Fruit fly (Drosophila melanogaster) whole organism, prepupa: Measurements from ENCODE around the gene CG34462.

ENCODE experiments used
- CG10631 ChIP-seq: fragments of 200-800 bp; sonication (Bioruptor generic); optimal IDR thresholded peaks from 2 replicates; lab custom pipeline; 2016; ENCODE audit warnings: missing biosample characterization, missing genetic modification characterization
- CG10669 ChIP-seq: fragments of 200-800 bp; sonication (Bioruptor generic); optimal IDR thresholded peaks from 3 replicates; lab custom pipeline; 2018; ENCODE audit warnings: missing biosample characterization, mild to moderate bottlenecking, missing genetic modification characterization, moderate library complexity
- CG11762 ChIP-seq: fragments of 200-800 bp; sonication (Bioruptor generic); optimal IDR thresholded peaks from 3 replicates; lab custom pipeline; 2016; ENCODE audit warnings: missing biosample characterization, missing genetic modification characterization; ENCODE audit not compliant: insufficient read depth
- CG11902 ChIP-seq: fragments of 200-800 bp; sonication (Bioruptor generic); optimal IDR thresholded peaks from 3 replicates; lab custom pipeline; 2016; ENCODE audit warnings: missing biosample characterization, missing genetic modification characterization
- CG1621 ChIP-seq: fragments of 200-800 bp; sonication (Bioruptor generic); optimal IDR thresholded peaks from 3 replicates; lab custom pipeline; 2018; ENCODE audit warnings: missing biosample characterization, mild to moderate bottlenecking, missing genetic modification characterization
- CG3032 ChIP-seq: fragments of 200-800 bp; optimal IDR thresholded peaks from 2 replicates; lab custom pipeline; 2019; ENCODE audit warnings: missing biosample characterization, mild to moderate bottlenecking, missing genetic modification characterization, moderate library complexity
- CG31627 ChIP-seq: fragments of 200-800 bp; sonication (Bioruptor generic); optimal IDR thresholded peaks from 3 replicates; lab custom pipeline; 2016; ENCODE audit warnings: missing biosample characterization, missing genetic modification characterization
- CG34406 ChIP-seq: fragments of 200-800 bp; sonication (Bioruptor generic); optimal IDR thresholded peaks from 3 replicates; lab custom pipeline; 2016; ENCODE audit warnings: missing biosample characterization, missing genetic modification characterization
- CG3919 ChIP-seq: fragments of 200-800 bp; sonication (Bioruptor generic); optimal IDR thresholded peaks from 3 replicates; lab custom pipeline; 2016; ENCODE audit warnings: missing biosample characterization, missing genetic modification characterization
- CG6792 ChIP-seq: fragments of 200-800 bp; sonication (Bioruptor generic); optimal IDR thresholded peaks from 3 replicates; lab custom pipeline; 2016; ENCODE audit warnings: missing biosample characterization, missing genetic modification characterization
- CG6808 ChIP-seq: fragments of 200-800 bp; sonication (Bioruptor generic); optimal IDR thresholded peaks from 3 replicates; lab custom pipeline; 2017; ENCODE audit warnings: missing biosample characterization, missing genetic modification characterization, mild to moderate bottlenecking, moderate library complexity, missing genetic modification reagents
- CG6854 ChIP-seq: fragments of 200-800 bp; sonication (Bioruptor generic); optimal IDR thresholded peaks from 2 replicates; lab custom pipeline; 2017; ENCODE audit warnings: missing biosample characterization, mild to moderate bottlenecking, missing genetic modification characterization
- CG7368 ChIP-seq: fragments of 200-800 bp; sonication (Bioruptor generic); optimal IDR thresholded peaks from 3 replicates; lab custom pipeline; 2016; ENCODE audit warnings: missing biosample characterization, missing genetic modification characterization
- CG8119 ChIP-seq: fragments of 200-800 bp; sonication (Bioruptor generic); IDR thresholded peaks from 3 replicates; pipeline ENCODE4 v1.3.6; 2022; ENCODE audit warnings: missing biosample characterization, missing genetic modification characterization
- CG8319 ChIP-seq: fragments of 200-800 bp; sonication (Bioruptor generic); optimal IDR thresholded peaks from 3 replicates; lab custom pipeline; 2016; ENCODE audit warnings: missing biosample characterization, missing genetic modification characterization
- CG8632 ChIP-seq: fragments of 200-800 bp; sonication (Bioruptor generic); optimal IDR thresholded peaks from 3 replicates; lab custom pipeline; 2016; ENCODE audit warnings: missing biosample characterization, missing genetic modification characterization
- CG9139 ChIP-seq: fragments of 200-800 bp; sonication (Bioruptor generic); optimal IDR thresholded peaks from 3 replicates; lab custom pipeline; 2017; ENCODE audit warnings: missing biosample characterization, mild to moderate bottlenecking, missing genetic modification characterization
- Eip75B ChIP-seq: fragments of 200-800 bp; sonication (Bioruptor generic); optimal IDR thresholded peaks from 3 replicates; lab custom pipeline; 2016; ENCODE audit warnings: missing biosample characterization, missing genetic modification characterization
- Eip78C ChIP-seq: fragments of 200-800 bp; sonication (Bioruptor generic); peaks from one replicate; lab custom pipeline; 2016; ENCODE audit warnings: missing biosample characterization, missing genetic modification characterization
- Eip93F ChIP-seq: fragments of 200-800 bp; sonication (Bioruptor generic); optimal IDR thresholded peaks from 2 replicates; lab custom pipeline; 2016; ENCODE audit warnings: missing biosample characterization, mild to moderate bottlenecking, missing genetic modification characterization
- Ets96B ChIP-seq: fragments of 200-800 bp; optimal IDR thresholded peaks from 2 replicates; lab custom pipeline; 2019; ENCODE audit warnings: missing biosample characterization, mild to moderate bottlenecking, missing genetic modification characterization, moderate library complexity
- Hr39 ChIP-seq: fragments of 200-800 bp; sonication (Bioruptor generic); optimal IDR thresholded peaks from 2 replicates; lab custom pipeline; 2016; ENCODE audit warnings: missing biosample characterization, missing genetic modification characterization
- Hr4 ChIP-seq: fragments of 200-800 bp; sonication (Bioruptor generic); optimal IDR thresholded peaks from 3 replicates; lab custom pipeline; 2016; ENCODE audit warnings: missing biosample characterization, missing genetic modification characterization
- Lpt ChIP-seq: fragments of 200-800 bp; sonication (Bioruptor generic); optimal IDR thresholded peaks from 3 replicates; lab custom pipeline; 2016; ENCODE audit warnings: missing biosample characterization, missing genetic modification characterization
- OdsH ChIP-seq: fragments of 200-800 bp; sonication (Bioruptor generic); optimal IDR thresholded peaks from 3 replicates; lab custom pipeline; 2016; ENCODE audit warnings: missing biosample characterization, missing genetic modification characterization
- Sox102F ChIP-seq: fragments of 200-800 bp; sonication (Bioruptor generic); optimal IDR thresholded peaks from 2 replicates; lab custom pipeline; 2016; ENCODE audit warnings: missing biosample characterization, mild to moderate bottlenecking, missing genetic modification characterization
- Sox14 ChIP-seq: fragments of 200-800 bp; sonication (Bioruptor generic); optimal IDR thresholded peaks from 3 replicates; lab custom pipeline; 2016; ENCODE audit warnings: missing biosample characterization, missing genetic modification characterization
- Sox15 ChIP-seq: fragments of 200-800 bp; sonication (Bioruptor generic); optimal IDR thresholded peaks from 3 replicates; lab custom pipeline; 2016; ENCODE audit warnings: missing biosample characterization, missing genetic modification characterization
- achi ChIP-seq: fragments of 200-800 bp; sonication (Bioruptor generic); optimal IDR thresholded peaks from 3 replicates; lab custom pipeline; 2016; ENCODE audit warnings: missing biosample characterization, missing genetic modification characterization
- cyc ChIP-seq: fragments of 200-800 bp; sonication (Bioruptor generic); optimal IDR thresholded peaks from 3 replicates; lab custom pipeline; 2016; ENCODE audit warnings: missing biosample characterization, missing genetic modification characterization
- dac ChIP-seq: fragments of 200-800 bp; sonication (Bioruptor generic); optimal IDR thresholded peaks from 2 replicates; lab custom pipeline; 2017; ENCODE audit warnings: missing biosample characterization, mild to moderate bottlenecking, missing genetic modification characterization
- dsx ChIP-seq: fragments of 200-800 bp; optimal IDR thresholded peaks from 3 replicates; lab custom pipeline; 2019; ENCODE audit warnings: missing biosample characterization, mild to moderate bottlenecking, missing genetic modification characterization, moderate library complexity; ENCODE audit not compliant: poor library complexity, severe bottlenecking
- eg ChIP-seq: fragments of 200-800 bp; sonication (Bioruptor generic); IDR thresholded peaks from 3 replicates; pipeline ENCODE4 v1.3.6; 2022; ENCODE audit warnings: missing biosample characterization, missing genetic modification characterization
- esn ChIP-seq: fragments of 200-800 bp; sonication (Bioruptor generic); optimal IDR thresholded peaks from 2 replicates; lab custom pipeline; 2016; ENCODE audit warnings: missing biosample characterization, mild to moderate bottlenecking, missing genetic modification characterization, moderate library complexity
- fd59A ChIP-seq: fragments of 200-800 bp; sonication (Bioruptor generic); optimal IDR thresholded peaks from 2 replicates; lab custom pipeline; 2017; ENCODE audit warnings: missing biosample characterization, mild to moderate bottlenecking, missing genetic modification characterization, missing genetic modification reagents
- fd85E ChIP-seq: fragments of 200-800 bp; sonication (Bioruptor generic); optimal IDR thresholded peaks from 3 replicates; lab custom pipeline; 2016; ENCODE audit warnings: missing biosample characterization, missing genetic modification characterization
- fkh ChIP-seq: fragments of 200-800 bp; sonication (Bioruptor generic); optimal IDR thresholded peaks from 3 replicates; lab custom pipeline; 2017; ENCODE audit warnings: missing biosample characterization, mild to moderate bottlenecking, missing genetic modification characterization, moderate library complexity
- lz ChIP-seq: fragments of 200-800 bp; sonication (Bioruptor generic); optimal IDR thresholded peaks from 3 replicates; lab custom pipeline; 2016; ENCODE audit warnings: missing biosample characterization, missing genetic modification characterization
- pdm3 ChIP-seq: fragments of 200-800 bp; sonication (Bioruptor generic); optimal IDR thresholded peaks from 3 replicates; lab custom pipeline; 2016; ENCODE audit warnings: missing biosample characterization, missing genetic modification characterization
- salr ChIP-seq, 2 experiments: fragments of 200-800 bp; sonication (Bioruptor generic); optimal IDR thresholded peaks; 3 replicates each; lab custom pipeline; 2016 to 2018; ENCODE audit warnings: missing biosample characterization in 2 of 2, missing genetic modification characterization in 2 of 2, mild to moderate bottlenecking in 1 of 2
- topi ChIP-seq: fragments of 200-800 bp; sonication (Bioruptor generic); optimal IDR thresholded peaks from 3 replicates; lab custom pipeline; 2016; ENCODE audit warnings: missing biosample characterization, missing genetic modification characterization

The CG34462 gene

DNA sequence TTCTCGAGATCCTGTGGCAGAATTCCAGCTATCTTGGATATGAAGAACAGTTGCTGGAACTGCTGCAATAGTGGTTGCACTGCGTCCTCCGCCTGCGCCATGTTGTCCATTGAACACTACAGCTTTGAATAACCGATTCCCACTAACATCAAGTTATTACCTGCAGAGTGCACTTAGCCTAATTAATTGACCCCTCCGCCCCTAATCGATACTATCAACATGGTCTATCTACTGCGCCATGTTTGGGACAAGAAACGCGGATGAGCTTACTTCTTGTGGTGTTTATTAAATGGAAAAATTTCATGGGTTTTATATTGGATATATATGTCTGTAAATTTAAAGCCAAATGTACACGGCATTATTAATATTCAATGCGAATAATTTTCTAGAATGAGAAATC lies 21.5 kb upstream of the CG34462 start, which contains the start of gene Gr66a:
Gr66a (minus strand) TSS at position 101 of the 400 bp plus-strand sequence.
- TF ChIP-seq lz (GFP tag; lab: Kevin White, UChicago) (no peak), Hr39 (no peak), eg (GFP tag; lab: Robert Waterston, UW) (no peak), CG8319 (GFP tag; lab: Kevin White, UChicago) (no peak), Eip93F (no peak), esn (GFP tag; lab: Kevin White, UChicago) (no peak), CG11902 (no peak), pdm3 (GFP tag; lab: Kevin White, UChicago) (no peak), Sox15 (GFP tag; lab: Kevin White, UChicago) (no peak), Eip75B (GFP tag; lab: Kevin White, UChicago) (no peak), CG10669 (no peak), CG1621 (tag; lab: Kevin White, UChicago) (no peak), CG3919 (no peak), CG7368 (GFP tag; lab: Kevin White, UChicago) (no peak), Lpt (GFP tag; lab: Kevin White, UChicago) (no peak), CG6854 (GFP tag; lab: Kevin White, UChicago) (no peak), Sox102F (GFP tag; lab: Kevin White, UChicago) (no peak), CG34406 (GFP tag; lab: Kevin White, UChicago) (no peak)

DNA sequence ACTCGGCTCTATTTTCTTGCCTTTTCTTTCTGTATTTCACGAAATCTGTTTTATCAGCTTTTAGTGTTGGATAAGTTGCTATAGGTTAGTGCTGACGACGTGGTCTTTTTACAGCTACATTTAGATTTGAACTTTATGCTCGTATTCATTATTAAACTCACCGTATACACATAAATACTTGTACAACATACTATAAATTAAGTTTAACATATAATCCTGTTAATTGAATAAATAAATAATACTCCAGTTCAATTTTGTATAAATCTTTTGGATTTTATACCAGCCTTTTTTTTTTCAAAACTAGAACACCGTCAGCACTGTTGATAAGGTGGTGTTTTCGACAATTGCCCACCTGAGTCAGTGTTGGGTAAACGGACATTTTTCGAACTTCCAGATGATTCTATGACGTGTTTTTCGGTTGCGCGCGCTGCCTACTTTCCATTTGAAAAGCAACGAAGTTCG lies 19.5 kb upstream of the CG34462 start, which contains the start of gene BI-1:
BI-1 (minus strand) TSS at position 51 of the 462 bp plus-strand sequence.
- peak; percentile 75 for TF ChIP-seq esn (GFP tag; lab: Kevin White, UChicago)
- no peak for TF ChIP-seq Hr4 (GFP tag; lab: Kevin White, UChicago)
- TF ChIP-seq CG11762, result peak; percentile 43
- TF ChIP-seq OdsH (GFP tag; lab: Kevin White, UChicago), result no peak
- peak; percentile 37 for TF ChIP-seq CG6792 (GFP tag; lab: Kevin White, UChicago)
- no peak for TF ChIP-seq CG9139 (GFP tag; lab: Kevin White, UChicago)
- TF ChIP-seq fd59A (GFP tag; lab: Kevin White, UChicago), result peak; percentile 16
- peak; percentile 66 for TF ChIP-seq CG3032 (tag; lab: Kevin White, UChicago)
- TF ChIP-seq CG6808 (GFP tag; lab: Kevin White, UChicago), result peak; percentile 52
- peak; percentile 40 for TF ChIP-seq CG8632 (GFP tag; lab: Kevin White, UChicago)
- TF ChIP-seq fd85E (GFP tag; lab: Kevin White, UChicago), result peak; percentile 38
- TF ChIP-seq CG11902, result no peak
- TF ChIP-seq CG8319 (GFP tag; lab: Kevin White, UChicago), result peak; percentile 63
- TF ChIP-seq CG6854 (GFP tag; lab: Kevin White, UChicago), result no peak
- peak; percentile 39 for TF ChIP-seq Ets96B
- TF ChIP-seq CG10631 (GFP tag; lab: Kevin White, UChicago), result no peak
- TF ChIP-seq achi, result no peak
- peak; percentile 69 for TF ChIP-seq lz (GFP tag; lab: Kevin White, UChicago)
- TF ChIP-seq fkh (GFP tag; lab: Kevin White, UChicago), result no peak
- TF ChIP-seq pdm3 (GFP tag; lab: Kevin White, UChicago), result no peak
- TF ChIP-seq Sox15 (GFP tag; lab: Kevin White, UChicago), result peak; percentile 19
- TF ChIP-seq CG8119 (GFP tag; lab: Robert Waterston, UW), result peak; percentile 22; the same call in 1 of the 3 replicates
- TF ChIP-seq CG31627 (GFP tag; lab: Kevin White, UChicago), result peak; percentile 22
- no peak for TF ChIP-seq salr (GFP tag; optimal IDR thresholded peaks at IDR 0.05; lab: Kevin White, UChicago)
- no peak for TF ChIP-seq dac
- TF ChIP-seq Sox14 (GFP tag; lab: Kevin White, UChicago), result peak; percentile 28
- no peak for TF ChIP-seq Eip93F
- peak; percentile 67 for TF ChIP-seq dsx
- TF ChIP-seq topi (GFP tag; lab: Kevin White, UChicago), result peak; percentile 75
- peak; percentile 59 for TF ChIP-seq cyc
- TF ChIP-seq Eip78C (GFP tag; lab: Kevin White, UChicago), result peak; percentile 80
